Worm (Caenorhabditis elegans): Measurements from ENCODE around the gene ugt-54.

The ugt-54 gene

ce11 chrIV:10782014-10782413 is 20.5 kb downstream of the ugt-54 start:
- TF ChIP-seq cog-1 (tag; optimal IDR thresholded peaks at IDR 0.05): no peak

- TF ChIP-seq T22C8.4 (GFP tag; IDR thresholded peaks at IDR 0.05): no peak
- no peak for TF ChIP-seq cog-1 (tag; optimal IDR thresholded peaks at IDR 0.05)
- TF ChIP-seq med-1 (GFP tag; optimal IDR thresholded peaks at IDR 0.05; ENCODE audit: insufficient read depth): no peak
- TF ChIP-seq klf-2 (GFP tag; conservative IDR thresholded peaks at IDR 0.05): no peak
- TF ChIP-seq ref-1 (GFP tag; conservative IDR thresholded peaks at IDR 0.05): no peak
- TF ChIP-seq tab-1 (GFP tag; IDR thresholded peaks at IDR 0.05): no peak
- TF ChIP-seq ztf-29 (GFP tag; IDR thresholded peaks at IDR 0.05): no peak
- no peak for TF ChIP-seq ztf-23 (GFP tag; IDR thresholded peaks at IDR 0.05)
- no peak for TF ChIP-seq flt-1 (GFP tag; IDR thresholded peaks at IDR 0.05)
Observed at ce11 chrIV:10784085-10784484, 22.6 kb downstream of the ugt-54 start.

- no peak for TF ChIP-seq ztf-23 (GFP tag; IDR thresholded peaks at IDR 0.05)
- TF ChIP-seq ref-1 (GFP tag; conservative IDR thresholded peaks at IDR 0.05): no peak
- no peak for TF ChIP-seq flt-1 (GFP tag; IDR thresholded peaks at IDR 0.05)
- no peak for TF ChIP-seq tab-1 (GFP tag; IDR thresholded peaks at IDR 0.05)
- TF ChIP-seq med-1 (GFP tag; optimal IDR thresholded peaks at IDR 0.05; ENCODE audit: insufficient read depth): no peak
- no peak for TF ChIP-seq ztf-29 (GFP tag; IDR thresholded peaks at IDR 0.05)
Observed at ce11 chrIV:10786731-10787130, 25.2 kb downstream of the ugt-54 start, which contains the start of gene srd-7. srd-7 (minus strand) TSS chrIV:10786831.

ce11 chrIV:10790353-10790752 is 28.9 kb downstream of the ugt-54 start, which contains the start of gene pept-2:
pept-2 (plus strand) TSS chrIV:10790653.
- no peak for TF ChIP-seq T22C8.4 (GFP tag; IDR thresholded peaks at IDR 0.05)
- TF ChIP-seq tab-1 (GFP tag; IDR thresholded peaks at IDR 0.05): no peak

ce11 chrIV:10795678-10796077 is 34.2 kb downstream of the ugt-54 start:
- no peak for TF ChIP-seq ref-1 (GFP tag; conservative IDR thresholded peaks at IDR 0.05)
- no peak for TF ChIP-seq cog-1 (tag; optimal IDR thresholded peaks at IDR 0.05)
- TF ChIP-seq med-1 (GFP tag; optimal IDR thresholded peaks at IDR 0.05; ENCODE audit: insufficient read depth): no peak
- no peak for TF ChIP-seq tab-1 (GFP tag; IDR thresholded peaks at IDR 0.05)
- no peak for TF ChIP-seq klf-2 (GFP tag; conservative IDR thresholded peaks at IDR 0.05)
- no peak for TF ChIP-seq T22C8.4 (GFP tag; IDR thresholded peaks at IDR 0.05)
- no peak for TF ChIP-seq ztf-23 (GFP tag; IDR thresholded peaks at IDR 0.05)
- no peak for TF ChIP-seq flt-1 (GFP tag; IDR thresholded peaks at IDR 0.05)
- no peak for TF ChIP-seq ztf-29 (GFP tag; IDR thresholded peaks at IDR 0.05)

ce11 chrIV:10796707-10797106 is 35.2 kb downstream of the ugt-54 start:
- TF ChIP-seq med-1 (GFP tag; optimal IDR thresholded peaks at IDR 0.05; ENCODE audit: insufficient read depth): no peak
- TF ChIP-seq klf-2 (GFP tag; conservative IDR thresholded peaks at IDR 0.05): no peak
- TF ChIP-seq ref-1 (GFP tag; conservative IDR thresholded peaks at IDR 0.05): no peak
- no peak for TF ChIP-seq ztf-29 (GFP tag; IDR thresholded peaks at IDR 0.05)
- TF ChIP-seq ztf-23 (GFP tag; IDR thresholded peaks at IDR 0.05): no peak
- TF ChIP-seq flt-1 (GFP tag; IDR thresholded peaks at IDR 0.05): no peak
- TF ChIP-seq tab-1 (GFP tag; IDR thresholded peaks at IDR 0.05): no peak
- TF ChIP-seq T22C8.4 (GFP tag; IDR thresholded peaks at IDR 0.05): no peak
- no peak for TF ChIP-seq cog-1 (tag; optimal IDR thresholded peaks at IDR 0.05)

ce11 chrIV:10798604-10799003 is 37.1 kb downstream of the ugt-54 start:
- TF ChIP-seq ztf-29 (GFP tag; IDR thresholded peaks at IDR 0.05): no peak
- TF ChIP-seq klf-2 (GFP tag; conservative IDR thresholded peaks at IDR 0.05): no peak
- TF ChIP-seq flt-1 (GFP tag; IDR thresholded peaks at IDR 0.05): no peak
- no peak for TF ChIP-seq tab-1 (GFP tag; IDR thresholded peaks at IDR 0.05)
- no peak for TF ChIP-seq ref-1 (GFP tag; conservative IDR thresholded peaks at IDR 0.05)
- TF ChIP-seq T22C8.4 (GFP tag; IDR thresholded peaks at IDR 0.05): no peak

- TF ChIP-seq flt-1 (GFP tag; IDR thresholded peaks at IDR 0.05) (no peak), klf-2 (GFP tag; conservative IDR thresholded peaks at IDR 0.05) (no peak), ztf-23 (GFP tag; IDR thresholded peaks at IDR 0.05) (no peak), ztf-29 (GFP tag; IDR thresholded peaks at IDR 0.05) (no peak), med-1 (GFP tag; optimal IDR thresholded peaks at IDR 0.05; ENCODE audit: insufficient read depth) (no peak), ref-1 (GFP tag; conservative IDR thresholded peaks at IDR 0.05) (no peak), T22C8.4 (GFP tag; IDR thresholded peaks at IDR 0.05) (no peak), cog-1 (tag; optimal IDR thresholded peaks at IDR 0.05) (no peak), tab-1 (GFP tag; IDR thresholded peaks at IDR 0.05) (no peak)
Observed at ce11 chrIV:10799354-10799753, 37.9 kb downstream of the ugt-54 start, which contains the start of gene zipt-2.1. zipt-2.1 (plus strand) TSS chrIV:10799654.

- TF ChIP-seq T22C8.4 (GFP tag; IDR thresholded peaks at IDR 0.05): no peak
- no peak for TF ChIP-seq tab-1 (GFP tag; IDR thresholded peaks at IDR 0.05)
- TF ChIP-seq klf-2 (GFP tag; conservative IDR thresholded peaks at IDR 0.05): no peak
- no peak for TF ChIP-seq ztf-23 (GFP tag; IDR thresholded peaks at IDR 0.05)
- no peak for TF ChIP-seq ref-1 (GFP tag; conservative IDR thresholded peaks at IDR 0.05)
- no peak for TF ChIP-seq flt-1 (GFP tag; IDR thresholded peaks at IDR 0.05)
- TF ChIP-seq cog-1 (tag; optimal IDR thresholded peaks at IDR 0.05): no peak
- TF ChIP-seq med-1 (GFP tag; optimal IDR thresholded peaks at IDR 0.05; ENCODE audit: insufficient read depth): no peak
- no peak for TF ChIP-seq ztf-29 (GFP tag; IDR thresholded peaks at IDR 0.05)
Observed at ce11 chrIV:10803973-10804372, 42.5 kb downstream of the ugt-54 start.

ce11 chrIV:10810820-10811219 is 49.3 kb downstream of the ugt-54 start:
- TF ChIP-seq klf-2 (GFP tag; conservative IDR thresholded peaks at IDR 0.05) (no peak), tab-1 (GFP tag; IDR thresholded peaks at IDR 0.05) (no peak), cog-1 (tag; optimal IDR thresholded peaks at IDR 0.05) (no peak), ref-1 (GFP tag; conservative IDR thresholded peaks at IDR 0.05) (no peak), med-1 (GFP tag; optimal IDR thresholded peaks at IDR 0.05; ENCODE audit: insufficient read depth) (no peak), ztf-29 (GFP tag; IDR thresholded peaks at IDR 0.05) (no peak), T22C8.4 (GFP tag; IDR thresholded peaks at IDR 0.05) (no peak), flt-1 (GFP tag; IDR thresholded peaks at IDR 0.05) (no peak), ztf-23 (GFP tag; IDR thresholded peaks at IDR 0.05) (no peak)

All from whole organism, midembryonic.